Fruit fly (Drosophila melanogaster): ENCODE results near the gene CG32816.

- TF ChIP-seq achi (GFP tag; optimal IDR thresholded peaks at IDR 0.05) (no peak), CG8319 (GFP tag; optimal IDR thresholded peaks at IDR 0.05) (no peak), topi (GFP tag; optimal IDR thresholded peaks at IDR 0.05) (no peak), CG6792 (GFP tag; optimal IDR thresholded peaks at IDR 0.05) (no peak), fkh (GFP tag; optimal IDR thresholded peaks at IDR 0.05) (no peak), CG8119 (GFP tag; IDR thresholded peaks at IDR 0.05) (peak; percentile 49; the same call in 1 of the 3 replicates), CG6808 (GFP tag; optimal IDR thresholded peaks at IDR 0.05) (no peak), CG8632 (GFP tag; optimal IDR thresholded peaks at IDR 0.05) (no peak), pdm3 (GFP tag; optimal IDR thresholded peaks at IDR 0.05) (peak; percentile 17), CG6163 (GFP tag; IDR thresholded peaks at IDR 0.05) (no peak), CG15336 (GFP tag; IDR thresholded peaks at IDR 0.05) (no peak), CG16779 (tag; optimal IDR thresholded peaks at IDR 0.05) (no peak), CG11294 (GFP tag; IDR thresholded peaks at IDR 0.05) (peak; percentile 23; the same call in 1 of the 2 replicates)
Measured at dm6 chrX:353929-354515, 116.5 kb downstream of the CG32816 start.

Data from whole organism, prepupa.